Fruit fly (Drosophila melanogaster) whole organism, prepupa: ENCODE results near the gene CG11760.

Experiments
- CG3032 ChIP-seq: fragments of 200-800 bp; optimal IDR thresholded peaks from 2 replicates; lab custom pipeline; 2019; ENCODE audit warnings: missing biosample characterization, mild to moderate bottlenecking, missing genetic modification characterization, moderate library complexity
- CG7368 ChIP-seq: fragments of 200-800 bp; sonication (Bioruptor generic); optimal IDR thresholded peaks from 3 replicates; lab custom pipeline; 2016; ENCODE audit warnings: missing biosample characterization, missing genetic modification characterization
- CG8632 ChIP-seq: fragments of 200-800 bp; sonication (Bioruptor generic); optimal IDR thresholded peaks from 3 replicates; lab custom pipeline; 2016; ENCODE audit warnings: missing biosample characterization, missing genetic modification characterization
- CG9139 ChIP-seq: fragments of 200-800 bp; sonication (Bioruptor generic); optimal IDR thresholded peaks from 3 replicates; lab custom pipeline; 2017; ENCODE audit warnings: missing biosample characterization, mild to moderate bottlenecking, missing genetic modification characterization
- Gug ChIP-seq: fragments of 200-800 bp; sonication (Bioruptor generic); IDR thresholded peaks from 2 replicates; pipeline ENCODE4 v1.3.6; 2022; ENCODE audit warnings: missing biosample characterization, missing genetic modification characterization
- Smox ChIP-seq: fragments of 200-800 bp; sonication (Bioruptor generic); optimal IDR thresholded peaks from 3 replicates; lab custom pipeline; 2016; ENCODE audit warnings: missing biosample characterization, missing genetic modification characterization
- Sox102F ChIP-seq: fragments of 200-800 bp; sonication (Bioruptor generic); optimal IDR thresholded peaks from 2 replicates; lab custom pipeline; 2016; ENCODE audit warnings: missing biosample characterization, mild to moderate bottlenecking, missing genetic modification characterization
- Sox15 ChIP-seq: fragments of 200-800 bp; sonication (Bioruptor generic); optimal IDR thresholded peaks from 3 replicates; lab custom pipeline; 2016; ENCODE audit warnings: missing biosample characterization, missing genetic modification characterization
- achi ChIP-seq: fragments of 200-800 bp; sonication (Bioruptor generic); optimal IDR thresholded peaks from 3 replicates; lab custom pipeline; 2016; ENCODE audit warnings: missing biosample characterization, missing genetic modification characterization
- cyc ChIP-seq: fragments of 200-800 bp; sonication (Bioruptor generic); optimal IDR thresholded peaks from 3 replicates; lab custom pipeline; 2016; ENCODE audit warnings: missing biosample characterization, missing genetic modification characterization
- fkh ChIP-seq: fragments of 200-800 bp; sonication (Bioruptor generic); optimal IDR thresholded peaks from 3 replicates; lab custom pipeline; 2017; ENCODE audit warnings: missing biosample characterization, mild to moderate bottlenecking, missing genetic modification characterization, moderate library complexity
- topi ChIP-seq: fragments of 200-800 bp; sonication (Bioruptor generic); optimal IDR thresholded peaks from 3 replicates; lab custom pipeline; 2016; ENCODE audit warnings: missing biosample characterization, missing genetic modification characterization

DNA sequence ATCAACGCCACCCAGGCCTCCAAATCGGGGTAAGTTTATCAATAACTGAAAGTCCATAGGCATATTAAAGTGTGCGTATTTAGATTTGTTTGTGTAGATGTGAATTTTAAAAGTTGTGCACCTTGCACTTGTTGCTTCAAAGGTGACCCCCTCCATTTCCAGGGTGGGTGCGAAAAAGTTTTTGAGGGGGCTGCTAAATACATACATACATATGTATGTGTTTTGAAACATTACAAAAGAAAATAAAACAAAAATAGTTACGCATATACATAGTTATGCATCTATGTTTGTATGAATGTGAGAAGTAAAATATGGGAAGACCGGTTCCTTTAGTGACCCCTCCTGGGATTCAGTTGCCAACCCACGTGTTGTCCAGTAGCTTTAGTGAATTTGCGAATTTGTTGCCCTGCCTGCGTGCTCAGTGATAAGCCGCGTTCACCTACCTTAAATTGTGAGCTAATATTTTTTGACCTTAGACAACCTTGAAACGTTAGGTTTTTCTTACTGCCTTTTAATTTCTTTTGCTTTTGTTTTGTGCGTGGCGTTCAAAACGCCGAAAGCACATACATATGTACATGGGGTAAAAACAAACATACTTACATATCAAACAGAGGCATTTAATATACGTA, 49.0 kb upstream of the CG11760 start:
- TF ChIP-seq Sox15 (GFP tag; lab: Kevin White, UChicago) (peak; percentile 17), Sox102F (GFP tag; lab: Kevin White, UChicago) (no peak), CG9139 (GFP tag; lab: Kevin White, UChicago) (no peak), CG8632 (GFP tag; lab: Kevin White, UChicago) (no peak), achi (GFP tag; lab: Kevin White, UChicago) (no peak), CG3032 (tag; lab: Kevin White, UChicago) (no peak), cyc (GFP tag; lab: Kevin White, UChicago) (no peak), Gug (GFP tag; lab: Robert Waterston, UW) (no peak), topi (GFP tag; lab: Kevin White, UChicago) (no peak), fkh (GFP tag; lab: Kevin White, UChicago) (no peak), Smox (no peak), CG7368 (GFP tag; lab: Kevin White, UChicago) (no peak)
